Fruit fly (Drosophila melanogaster): Measurements from ENCODE around the gene CG43220.

DNA sequence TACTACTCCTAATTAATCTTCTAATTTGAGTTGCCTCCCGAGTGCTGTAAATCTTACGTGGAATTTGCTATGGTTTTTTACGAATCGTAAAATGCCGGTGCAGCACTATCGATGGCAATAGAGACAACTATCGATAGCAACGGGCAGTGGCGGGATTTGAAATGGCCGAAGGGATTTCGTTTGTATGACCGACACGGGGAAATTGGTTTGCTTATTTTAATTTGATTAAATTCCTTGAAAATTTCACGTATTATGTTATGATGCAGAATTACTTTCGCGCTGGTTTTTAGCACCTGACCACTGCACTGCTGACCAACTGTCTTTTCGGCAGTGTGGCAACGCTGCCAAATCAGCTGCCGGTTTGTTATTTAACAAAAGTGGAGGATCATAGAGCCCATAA is 2.2 kb upstream of the CG43220 start, which contains the start of the genes GCS2beta and CG5131:
- TF ChIP-seq CTCF (optimal IDR thresholded peaks at IDR 0.05) (peak in 1 of 2 experiments; percentile 18), CG8478 (optimal IDR thresholded peaks at IDR 0.05) (no peak)
